Fruit fly (Drosophila melanogaster): ENCODE results near the gene CG11050.

CG11050 gene

dm6 chr2L:6601018-6601505 is 9.7 kb upstream of the CG11050 start, which contains the start of gene Dpp10 (continued):
- peak; percentile 95 for TF ChIP-seq CG15269 (tag; optimal IDR thresholded peaks at IDR 0.05)
- TF ChIP-seq tin (GFP tag; optimal IDR thresholded peaks at IDR 0.05): peak; percentile 83
- TF ChIP-seq Sox100B (GFP tag; optimal IDR thresholded peaks at IDR 0.05): peak; percentile 80
- TF ChIP-seq gce (GFP tag; IDR thresholded peaks at IDR 0.05): peak; percentile 83; the same call in 2 of the 3 replicates
- TF ChIP-seq CG10565 (GFP tag; optimal IDR thresholded peaks at IDR 0.05): no peak
- peak; percentile 98 for TF ChIP-seq Ada2b (GFP tag; IDR thresholded peaks at IDR 0.05)
- peak; percentile 93 for TF ChIP-seq zfh2 (GFP tag; optimal IDR thresholded peaks at IDR 0.05)
- TF ChIP-seq chif (GFP tag; optimal IDR thresholded peaks at IDR 0.05): peak; percentile 81 to 87
- peak; percentile 85 for TF ChIP-seq CG15514 (GFP tag; optimal IDR thresholded peaks at IDR 0.05)
- TF ChIP-seq Fer1 (GFP tag; optimal IDR thresholded peaks at IDR 0.05): peak; percentile 97
- peak; percentile 92 for TF ChIP-seq wor (GFP tag; IDR thresholded peaks at IDR 0.05)
- peak; percentile 70 for TF ChIP-seq oc (tag; optimal IDR thresholded peaks at IDR 0.05)
- TF ChIP-seq Ssrp (tag; optimal IDR thresholded peaks at IDR 0.05): peak; percentile 68
- no peak for TF ChIP-seq pfk (GFP tag; optimal IDR thresholded peaks at IDR 0.05)
- TF ChIP-seq cas (GFP tag; IDR thresholded peaks at IDR 0.05): peak; percentile 92
- peak; percentile 25 for TF ChIP-seq MTF-1 (GFP tag; optimal IDR thresholded peaks at IDR 0.05; ENCODE audit: borderline replicate concordance)
- TF ChIP-seq prd (optimal IDR thresholded peaks at IDR 0.05): no peak
- peak; percentile 95 for TF ChIP-seq prd (GFP tag; IDR thresholded peaks at IDR 0.05)
- TF ChIP-seq Xrp1 (GFP tag; IDR thresholded peaks at IDR 0.05): peak; percentile 92
- TF ChIP-seq CG12236 (GFP tag; optimal IDR thresholded peaks at IDR 0.05): peak; percentile 59
- peak; percentile 68 for TF ChIP-seq sqz (GFP tag; optimal IDR thresholded peaks at IDR 0.05)
- TF ChIP-seq eyg (GFP tag; optimal IDR thresholded peaks at IDR 0.05): peak; percentile 85
- peak; percentile 89 for TF ChIP-seq CG17359 (tag; optimal IDR thresholded peaks at IDR 0.05)
- TF ChIP-seq Hr3 (GFP tag; optimal IDR thresholded peaks at IDR 0.05): peak; percentile 87
- TF ChIP-seq Ravus (GFP tag; IDR thresholded peaks at IDR 0.05): peak; percentile 91
- TF ChIP-seq CG14860 (GFP tag; IDR thresholded peaks at IDR 0.05; ENCODE audit: partially characterized antibody): 0 out of 3 replicates have a peak, but pooled peaks have one; percentile 14
- peak; percentile 51 for TF ChIP-seq CG2875 (GFP tag; optimal IDR thresholded peaks at IDR 0.05)
- 0 out of 2 replicates have a peak, but pooled peaks have one; percentile 29 for TF ChIP-seq nerfin-2 (GFP tag; IDR thresholded peaks at IDR 0.05; ENCODE audit: partially characterized antibody)
- TF ChIP-seq odd (GFP tag; optimal IDR thresholded peaks at IDR 0.05): peak; percentile 87
- TF ChIP-seq CG4617 (GFP tag; optimal IDR thresholded peaks at IDR 0.05; ENCODE audit: borderline replicate concordance): peak; percentile 55
- TF ChIP-seq tap (tag; optimal IDR thresholded peaks at IDR 0.05): peak; percentile 79
- no peak for TF ChIP-seq D (optimal IDR thresholded peaks at IDR 0.05)
- peak; percentile 42 for TF ChIP-seq D (GFP tag; optimal IDR thresholded peaks at IDR 0.05)
- no peak for TF ChIP-seq chinmo (GFP tag; IDR thresholded peaks at IDR 0.05; ENCODE audit: partially characterized antibody)
- TF ChIP-seq Sin3A (optimal IDR thresholded peaks at IDR 0.05): no peak
- TF ChIP-seq dm (GFP tag; optimal IDR thresholded peaks at IDR 0.05): peak; percentile 43
- peak; percentile 91 for TF ChIP-seq CG11093 (GFP tag; IDR thresholded peaks at IDR 0.05)
- TF ChIP-seq CG31365 (tag; optimal IDR thresholded peaks at IDR 0.05): peak; percentile 53
- TF ChIP-seq bab2 (GFP tag; optimal IDR thresholded peaks at IDR 0.05): peak; percentile 88
- TF ChIP-seq CG11696 (GFP tag; IDR thresholded peaks at IDR 0.05): peak; percentile 79
- peak; percentile 78 for TF ChIP-seq CG1529 (GFP tag; optimal IDR thresholded peaks at IDR 0.05)
- no peak for TF ChIP-seq stwl (tag; optimal IDR thresholded peaks at IDR 0.05)
- TF ChIP-seq CG11247 (GFP tag; IDR thresholded peaks at IDR 0.05): peak; percentile 94
- peak; percentile 71 for TF ChIP-seq CG18262 (tag; optimal IDR thresholded peaks at IDR 0.05)
- TF ChIP-seq CG7271 (tag; optimal IDR thresholded peaks at IDR 0.05): no peak
- peak; percentile 82 for TF ChIP-seq CG12942 (GFP tag; optimal IDR thresholded peaks at IDR 0.05)
- TF ChIP-seq gcm2 (GFP tag; optimal IDR thresholded peaks at IDR 0.05): peak; percentile 78
- TF ChIP-seq kni (GFP tag; optimal IDR thresholded peaks at IDR 0.05): no peak
- peak; percentile 98 for TF ChIP-seq CG3847 (GFP tag; IDR thresholded peaks at IDR 0.05)
- TF ChIP-seq Bgb (GFP tag; IDR thresholded peaks at IDR 0.05; ENCODE audit: partially characterized antibody): no peak
- TF ChIP-seq Dek (tag; optimal IDR thresholded peaks at IDR 0.05): peak; percentile 91

Data from whole organism, embryonic.